Fruit fly (Drosophila melanogaster) whole organism, embryonic: ENCODE results near the gene CG43255.

Experiments
- CG10209 ChIP-seq: fragments of 200-800 bp; sonication (Bioruptor generic); optimal IDR thresholded peaks from 3 replicates; lab custom pipeline; 2017; ENCODE audit warnings: missing biosample characterization, mild to moderate bottlenecking, missing genetic modification characterization, missing genetic modification reagents
- CG10321 ChIP-seq: fragments of 200-800 bp; sonication (Bioruptor generic); IDR thresholded peaks from 2 replicates; pipeline ENCODE4 v1.3.6; 2022; ENCODE audit warnings: missing biosample characterization, missing genetic modification characterization
- CG10366 ChIP-seq: fragments of 200-800 bp; sonication (Bioruptor generic); IDR thresholded peaks from 2 replicates; pipeline ENCODE4 v1.3.6; 2022; ENCODE audit warnings: missing biosample characterization, missing genetic modification characterization
- CG12299 ChIP-seq: fragments of 200-800 bp; sonication (Bioruptor generic); optimal IDR thresholded peaks from 2 replicates; lab custom pipeline; 2018; ENCODE audit warnings: missing biosample characterization, mild to moderate bottlenecking, missing genetic modification characterization
- CG13287 ChIP-seq: fragments of 200-800 bp; sonication (Bioruptor generic); IDR thresholded peaks from 2 replicates; pipeline ENCODE4 v1.3.6; 2022; ENCODE audit warnings: missing biosample characterization, missing genetic modification characterization; ENCODE audit not compliant: partially characterized antibody
- CG14014 ChIP-seq: fragments of 200-800 bp; sonication (Bioruptor generic); IDR thresholded peaks from 2 replicates; pipeline ENCODE4 v1.3.6; 2022; ENCODE audit warnings: missing biosample characterization, missing genetic modification characterization
- CG14050 ChIP-seq: fragments of 200-800 bp; sonication (Bioruptor generic); IDR thresholded peaks from 3 replicates; pipeline ENCODE4 v1.3.6; 2022; ENCODE audit warnings: missing biosample characterization, missing genetic modification characterization
- CG16779 ChIP-seq: fragments of 200-800 bp; sonication (Bioruptor generic); IDR thresholded peaks from 2 replicates; pipeline ENCODE4 v1.3.6; 2022; ENCODE audit warnings: missing biosample characterization, missing genetic modification characterization
- CG17186 ChIP-seq: fragments of 200-800 bp; sonication (Bioruptor generic); optimal IDR thresholded peaks from 3 replicates; lab custom pipeline; 2017; ENCODE audit warnings: missing biosample characterization, missing genetic modification reagents, missing genetic modification characterization
- CG17361 ChIP-seq: fragments of 200-800 bp; sonication (Bioruptor generic); IDR thresholded peaks from 3 replicates; pipeline ENCODE4 v1.3.6; 2022; ENCODE audit warnings: missing biosample characterization, missing genetic modification characterization
- CG17802 ChIP-seq: fragments of 200-800 bp; sonication (Bioruptor generic); optimal IDR thresholded peaks from 2 replicates; lab custom pipeline; 2018; ENCODE audit warnings: missing biosample characterization, mild to moderate bottlenecking, missing genetic modification characterization, moderate library complexity
- CG17912 ChIP-seq: fragments of 200-800 bp; sonication (Bioruptor generic); optimal IDR thresholded peaks from 2 replicates; lab custom pipeline; 2018; ENCODE audit warnings: missing biosample characterization, mild to moderate bottlenecking, missing genetic modification characterization
- CG18599 ChIP-seq: fragments of 200-800 bp; sonication (Bioruptor generic); optimal IDR thresholded peaks from 3 replicates; lab custom pipeline; 2017; ENCODE audit warnings: missing biosample characterization, missing genetic modification characterization, mild to moderate bottlenecking, moderate library complexity, missing genetic modification reagents
- CG2712 ChIP-seq: fragments of 200-800 bp; optimal IDR thresholded peaks from 3 replicates; lab custom pipeline; 2019; ENCODE audit warnings: missing biosample characterization, mild to moderate bottlenecking, missing genetic modification characterization, moderate library complexity
- CG30431 ChIP-seq: fragments of 200-800 bp; sonication (Bioruptor generic); optimal IDR thresholded peaks from 2 replicates; lab custom pipeline; 2017; ENCODE audit warnings: missing biosample characterization, missing genetic modification characterization
- CG31365 ChIP-seq: fragments of 200-800 bp; sonication (Bioruptor generic); optimal IDR thresholded peaks from 2 replicates; lab custom pipeline; 2018; ENCODE audit warnings: missing biosample characterization, mild to moderate bottlenecking, missing genetic modification characterization
- CG32532 ChIP-seq: fragments of 200-800 bp; sonication (Bioruptor generic); IDR thresholded peaks from 2 replicates; pipeline ENCODE4 v1.3.6; 2022; ENCODE audit warnings: missing biosample characterization, missing genetic modification characterization
- CG4328 ChIP-seq: fragments of 200-800 bp; sonication (Bioruptor generic); optimal IDR thresholded peaks from 3 replicates; lab custom pipeline; 2017; ENCODE audit warnings: missing biosample characterization, missing genetic modification reagents, missing genetic modification characterization
- CG4617 ChIP-seq: fragments of 200-800 bp; sonication (Bioruptor generic); optimal IDR thresholded peaks from 3 replicates; lab custom pipeline; 2016; ENCODE audit warnings: missing biosample characterization, missing genetic modification characterization, borderline replicate concordance
- CG5953 ChIP-seq: fragments of 200-800 bp; sonication (Bioruptor generic); IDR thresholded peaks from 2 replicates; pipeline ENCODE4 v1.3.6; 2022; ENCODE audit warnings: missing biosample characterization, missing genetic modification characterization
- CG7963 ChIP-seq: fragments of 200-800 bp; sonication (Bioruptor generic); IDR thresholded peaks from 3 replicates; pipeline ENCODE4 v1.3.6; 2022; ENCODE audit warnings: missing biosample characterization, missing genetic modification characterization; ENCODE audit not compliant: partially characterized antibody
- CG9437 ChIP-seq: fragments of 200-800 bp; sonication (Bioruptor generic); optimal IDR thresholded peaks from 2 replicates; lab custom pipeline; 2018; ENCODE audit warnings: missing biosample characterization, mild to moderate bottlenecking, missing genetic modification characterization
- CG9932 ChIP-seq: fragments of 200-800 bp; sonication (Bioruptor generic); IDR thresholded peaks from 2 replicates; pipeline ENCODE4 v1.3.6; 2022; ENCODE audit warnings: missing biosample characterization, missing genetic modification characterization
- D19A ChIP-seq: fragments of 200-800 bp; optimal IDR thresholded peaks from 3 replicates; lab custom pipeline; 2019; ENCODE audit warnings: missing biosample characterization, mild to moderate bottlenecking, missing genetic modification characterization, moderate library complexity
- Deaf1 ChIP-seq: fragments of 200-800 bp; optimal IDR thresholded peaks from 3 replicates; lab custom pipeline; 2019; ENCODE audit warnings: missing biosample characterization, mild to moderate bottlenecking, missing genetic modification characterization, moderate library complexity
- Dip2 ChIP-seq: fragments of 200-800 bp; sonication (Bioruptor generic); IDR thresholded peaks from 2 replicates; pipeline ENCODE4 v1.3.6; 2022; ENCODE audit warnings: missing biosample characterization, missing genetic modification characterization
- Dref ChIP-seq: fragments of 200-800 bp; sonication (Bioruptor generic); IDR thresholded peaks from 2 replicates; pipeline ENCODE4 v1.3.6; 2022; ENCODE audit warnings: missing biosample characterization, missing genetic modification characterization
- ERR ChIP-seq: fragments of 200-800 bp; sonication (Bioruptor generic); optimal IDR thresholded peaks from 2 replicates; lab custom pipeline; 2016; ENCODE audit warnings: missing biosample characterization, missing genetic modification characterization
- H15 ChIP-seq: fragments of 200-800 bp; sonication (Bioruptor generic); IDR thresholded peaks from 3 replicates; pipeline ENCODE4 v1.3.6; 2022; ENCODE audit warnings: missing biosample characterization, missing genetic modification characterization
- HmgD ChIP-seq: fragments of 200-800 bp; sonication (Bioruptor generic); optimal IDR thresholded peaks from 3 replicates; lab custom pipeline; 2016; ENCODE audit warnings: missing biosample characterization, missing genetic modification characterization
- HmgZ ChIP-seq: fragments of 200-800 bp; sonication (Bioruptor generic); optimal IDR thresholded peaks from 2 replicates; lab custom pipeline; 2018; ENCODE audit warnings: missing biosample characterization, mild to moderate bottlenecking, missing genetic modification characterization
- Pdp1 ChIP-seq, 2 experiments: fragments of 200-800 bp; sonication (Bioruptor generic); optimal IDR thresholded peaks; 3 replicates each; lab custom pipeline; 2016; ENCODE audit warnings: missing biosample characterization in 2 of 2, missing genetic modification characterization in 2 of 2, mild to moderate bottlenecking in 1 of 2, moderate library complexity in 1 of 2
- aop ChIP-seq: fragments of 200-800 bp; sonication (Bioruptor generic); IDR thresholded peaks from 2 replicates; pipeline ENCODE4 v1.3.6; 2022; ENCODE audit warnings: missing biosample characterization, missing genetic modification characterization
- cwo ChIP-seq: fragments of 200-800 bp; sonication (Bioruptor generic); optimal IDR thresholded peaks from 3 replicates; lab custom pipeline; 2017; ENCODE audit warnings: missing biosample characterization, missing genetic modification characterization, mild to moderate bottlenecking, moderate library complexity, missing genetic modification reagents
- da ChIP-seq: fragments of 200-800 bp; sonication (Bioruptor generic); optimal IDR thresholded peaks from 2 replicates; lab custom pipeline; 2016; ENCODE audit warnings: missing biosample characterization, missing genetic modification characterization
- ewg ChIP-seq: fragments of 200-800 bp; sonication (Bioruptor generic); optimal IDR thresholded peaks from 3 replicates; lab custom pipeline; 2017; ENCODE audit warnings: mild to moderate bottlenecking, missing biosample characterization, missing genetic modification reagents, missing genetic modification characterization
- ftz-f1 ChIP-seq: fragments of 200-800 bp; sonication (Bioruptor generic); optimal IDR thresholded peaks from 2 replicates; lab custom pipeline; 2016; ENCODE audit warnings: missing biosample characterization, missing genetic modification characterization
- hb ChIP-seq: fragments of 200-800 bp; sonication (Bioruptor generic); IDR thresholded peaks from 3 replicates; pipeline ENCODE4 v1.3.6; 2022; ENCODE audit warnings: missing biosample characterization, missing genetic modification characterization; ENCODE audit not compliant: partially characterized antibody
- kay ChIP-seq: fragments of 200-800 bp; sonication (Bioruptor generic); optimal IDR thresholded peaks from 2 replicates; lab custom pipeline; 2016; ENCODE audit warnings: missing biosample characterization, missing genetic modification characterization
- maf-S ChIP-seq: fragments of 200-800 bp; sonication (Bioruptor generic); optimal IDR thresholded peaks from 2 replicates; lab custom pipeline; 2016; ENCODE audit warnings: missing biosample characterization, missing genetic modification characterization
- pita ChIP-seq: fragments of 200-800 bp; sonication (Bioruptor generic); optimal IDR thresholded peaks from 2 replicates; lab custom pipeline; 2017; ENCODE audit warnings: missing biosample characterization, mild to moderate bottlenecking, missing genetic modification characterization
- repo ChIP-seq: fragments of 200-800 bp; sonication (Bioruptor generic); optimal IDR thresholded peaks from 2 replicates; lab custom pipeline; 2016; ENCODE audit warnings: missing biosample characterization, missing genetic modification characterization
- salm ChIP-seq: fragments of 200-800 bp; sonication (Bioruptor generic); optimal IDR thresholded peaks from 2 replicates; lab custom pipeline; 2018; ENCODE audit warnings: missing biosample characterization, mild to moderate bottlenecking, missing genetic modification characterization
- schlank ChIP-seq: fragments of 200-800 bp; sonication (Bioruptor generic); optimal IDR thresholded peaks from 2 replicates; lab custom pipeline; 2018; ENCODE audit warnings: missing biosample characterization, mild to moderate bottlenecking, missing genetic modification characterization
- sd ChIP-seq: fragments of 200-800 bp; sonication (Bioruptor generic); optimal IDR thresholded peaks from 3 replicates; lab custom pipeline; 2018; ENCODE audit warnings: missing biosample characterization, mild to moderate bottlenecking, missing genetic modification characterization, moderate library complexity
- sens-2 ChIP-seq: fragments of 200-800 bp; sonication (Bioruptor generic); IDR thresholded peaks from 2 replicates; pipeline ENCODE4 v1.3.6; 2022; ENCODE audit warnings: missing biosample characterization, missing genetic modification characterization
- sna ChIP-seq: fragments of 200-800 bp; sonication (Bioruptor generic); IDR thresholded peaks from 2 replicates; pipeline ENCODE4 v1.3.6; 2022; ENCODE audit warnings: missing biosample characterization, missing genetic modification characterization; ENCODE audit not compliant: partially characterized antibody
- stwl ChIP-seq: fragments of 200-800 bp; sonication (Bioruptor generic); optimal IDR thresholded peaks from 3 replicates; lab custom pipeline; 2018; ENCODE audit warnings: missing biosample characterization, mild to moderate bottlenecking, missing genetic modification characterization, moderate library complexity
- tap ChIP-seq: fragments of 200-800 bp; optimal IDR thresholded peaks from 3 replicates; lab custom pipeline; 2019; ENCODE audit warnings: missing biosample characterization, mild to moderate bottlenecking, missing genetic modification characterization, moderate library complexity
- trem ChIP-seq: fragments of 200-800 bp; optimal IDR thresholded peaks from 3 replicates; lab custom pipeline; 2019; ENCODE audit warnings: missing biosample characterization, mild to moderate bottlenecking, missing genetic modification characterization, moderate library complexity
- wdn ChIP-seq: fragments of 200-800 bp; sonication (Bioruptor generic); IDR thresholded peaks from 2 replicates; pipeline ENCODE4 v1.3.6; 2022; ENCODE audit warnings: missing biosample characterization, missing genetic modification characterization
- z ChIP-seq: fragments of 200-800 bp; sonication (Bioruptor generic); IDR thresholded peaks from 3 replicates; pipeline ENCODE4 v1.3.6; 2022; ENCODE audit warnings: missing biosample characterization, missing genetic modification characterization

The CG43255 gene

dm6 chrX:8901447-8901846, 22.3 kb upstream of the CG43255 start, which contains the start of gene Rbm13 (continued):
- TF ChIP-seq CG17361 (GFP tag; lab: Robert Waterston, UW) (no peak), CG7963 (GFP tag; lab: Robert Waterston, UW) (no peak), CG12299 (tag; lab: Kevin White, UChicago) (no peak), z (GFP tag; lab: Robert Waterston, UW) (no peak), ewg (GFP tag; lab: Kevin White, UChicago) (no peak), CG16779 (GFP tag; lab: Robert Waterston, UW) (no peak), schlank (tag; lab: Kevin White, UChicago) (no peak), CG5953 (GFP tag; lab: Robert Waterston, UW) (no peak), CG17802 (tag; lab: Kevin White, UChicago) (no peak), CG4328 (no peak), CG17186 (GFP tag; lab: Kevin White, UChicago) (no peak), CG18599 (GFP tag; lab: Kevin White, UChicago) (no peak), Pdp1 (GFP tag; optimal IDR thresholded peaks at IDR 0.05; lab: Kevin White, UChicago) (no peak), Dref (GFP tag; lab: Robert Waterston, UW) (peak; percentile 90), sd (tag; lab: Kevin White, UChicago) (no peak), tap (tag; lab: Kevin White, UChicago) (no peak), CG13287 (GFP tag; lab: Robert Waterston, UW) (peak; percentile 59), hb (GFP tag; lab: Robert Waterston, UW) (0 out of 3 replicates have a peak, but pooled peaks have one; percentile 43), CG30431 (GFP tag; lab: Kevin White, UChicago) (no peak), repo (GFP tag; lab: Kevin White, UChicago) (no peak), CG14050 (no peak), CG32532 (GFP tag; lab: Robert Waterston, UW) (no peak), sens-2 (GFP tag; lab: Robert Waterston, UW) (no peak), maf-S (GFP tag; lab: Kevin White, UChicago) (no peak), CG4617 (no peak), CG9437 (GFP tag; lab: Kevin White, UChicago) (no peak), HmgD (GFP tag; lab: Kevin White, UChicago) (no peak), sna (no peak), CG10321 (GFP tag; lab: Robert Waterston, UW) (no peak), kay (no peak), Deaf1 (tag; lab: Kevin White, UChicago) (no peak), salm (tag; lab: Kevin White, UChicago) (no peak), CG9932 (GFP tag; lab: Robert Waterston, UW) (no peak), wdn (GFP tag; lab: Robert Waterston, UW) (no peak), CG10366 (GFP tag; lab: Robert Waterston, UW) (no peak), H15 (GFP tag; lab: Robert Waterston, UW) (no peak), D19A (tag; lab: Kevin White, UChicago) (no peak), pita (GFP tag; lab: Kevin White, UChicago) (no peak), Dip2 (GFP tag; lab: Robert Waterston, UW) (no peak), CG31365 (tag; lab: Kevin White, UChicago) (no peak), ftz-f1 (no peak), aop (GFP tag; lab: Robert Waterston, UW) (no peak), stwl (tag; lab: Kevin White, UChicago) (peak; percentile 66), cwo (GFP tag; lab: Kevin White, UChicago) (peak; percentile 23), trem (tag; lab: Kevin White, UChicago) (no peak), HmgZ (tag; lab: Kevin White, UChicago) (no peak), CG2712 (peak; percentile 1), da (GFP tag; lab: Kevin White, UChicago) (no peak), ERR (GFP tag; lab: Kevin White, UChicago) (no peak), CG17912 (GFP tag; lab: Kevin White, UChicago) (no peak), CG14014 (GFP tag; lab: Robert Waterston, UW) (no peak), CG10209 (GFP tag; lab: Kevin White, UChicago) (no peak)
